Fruit fly (Drosophila melanogaster) whole organism, embryonic: ENCODE data around the gene ddbt.
A peak's percentile ranks its signal among the peaks of the same experiment; 100 is the strongest.

ENCODE experiments used
- CG10431 ChIP-seq: fragments of 200-800 bp; sonication (Bioruptor generic); optimal IDR thresholded peaks from 3 replicates; lab custom pipeline; 2018; ENCODE audit warnings: missing biosample characterization, mild to moderate bottlenecking, missing genetic modification characterization
- CG10959 ChIP-seq: fragments of 200-800 bp; sonication (Bioruptor generic); IDR thresholded peaks from 2 replicates; pipeline ENCODE4 v1.3.6; 2022; ENCODE audit warnings: missing biosample characterization, missing genetic modification characterization
- CG11247 ChIP-seq: fragments of 200-800 bp; sonication (Bioruptor generic); IDR thresholded peaks from 2 replicates; pipeline ENCODE4 v1.3.6; 2022; ENCODE audit warnings: missing biosample characterization, missing genetic modification characterization
- CG14014 ChIP-seq: fragments of 200-800 bp; sonication (Bioruptor generic); IDR thresholded peaks from 2 replicates; pipeline ENCODE4 v1.3.6; 2022; ENCODE audit warnings: missing biosample characterization, missing genetic modification characterization
- CG14667 ChIP-seq: fragments of 200-800 bp; sonication (Bioruptor generic); IDR thresholded peaks from 2 replicates; pipeline ENCODE4 v1.3.6; 2022; ENCODE audit warnings: missing biosample characterization, missing genetic modification characterization
- CG16863 ChIP-seq: fragments of 200-800 bp; sonication (Bioruptor generic); optimal IDR thresholded peaks from 3 replicates; lab custom pipeline; 2016; ENCODE audit warnings: missing biosample characterization, missing genetic modification characterization
- CG17361 ChIP-seq: fragments of 200-800 bp; sonication (Bioruptor generic); IDR thresholded peaks from 3 replicates; pipeline ENCODE4 v1.3.6; 2022; ENCODE audit warnings: missing biosample characterization, missing genetic modification characterization
- CG2120 ChIP-seq: fragments of 200-800 bp; sonication (Bioruptor generic); optimal IDR thresholded peaks from 3 replicates; lab custom pipeline; 2016; ENCODE audit warnings: missing biosample characterization, missing genetic modification characterization
- CG2199 ChIP-seq: fragments of 200-800 bp; sonication (Bioruptor generic); IDR thresholded peaks from 3 replicates; pipeline ENCODE4 v1.3.6; 2022; ENCODE audit warnings: missing biosample characterization, missing genetic modification characterization
- CG34376 ChIP-seq: fragments of 200-800 bp; sonication (Bioruptor generic); optimal IDR thresholded peaks from 2 replicates; lab custom pipeline; 2018; ENCODE audit warnings: missing biosample characterization, mild to moderate bottlenecking, missing genetic modification characterization
- CG3726 ChIP-seq: fragments of 200-800 bp; sonication (Bioruptor generic); IDR thresholded peaks from 3 replicates; pipeline ENCODE4, ENCODE4 v1.3.6; 2022; ENCODE audit warnings: missing biosample characterization, missing genetic modification characterization
- CG3838 ChIP-seq: fragments of 200-800 bp; sonication (Bioruptor generic); optimal IDR thresholded peaks from 3 replicates; lab custom pipeline; 2016; ENCODE audit warnings: missing biosample characterization, missing genetic modification characterization
- CG6683 ChIP-seq: fragments of 200-800 bp; sonication (Bioruptor generic); optimal IDR thresholded peaks from 2 replicates; lab custom pipeline; 2017; ENCODE audit warnings: missing biosample characterization, mild to moderate bottlenecking, missing genetic modification characterization, missing genetic modification reagents
- CG6813 ChIP-seq: fragments of 200-800 bp; sonication (Bioruptor generic); optimal IDR thresholded peaks from 2 replicates; lab custom pipeline; 2017; ENCODE audit warnings: missing biosample characterization, missing genetic modification characterization, mild to moderate bottlenecking, moderate library complexity, missing genetic modification reagents
- CG7372 ChIP-seq: fragments of 200-800 bp; sonication (Bioruptor generic); IDR thresholded peaks from 2 replicates; pipeline ENCODE4 v1.3.6; 2022; ENCODE audit warnings: missing biosample characterization, missing genetic modification characterization
- CG8290 ChIP-seq, 3 experiments: fragments of 200-800 bp; sonication (Bioruptor generic); optimal IDR thresholded peaks; 2 replicates each; lab custom pipeline; 2016 to 2019; ENCODE audit warnings: missing biosample characterization in 3 of 3, missing genetic modification characterization in 3 of 3, mild to moderate bottlenecking in 2 of 3, moderate library complexity in 1 of 3
- E2f1 ChIP-seq: fragments of 200-800 bp; sonication (Bioruptor generic); IDR thresholded peaks from 2 replicates; pipeline ENCODE4 v1.3.6; 2022; ENCODE audit warnings: missing biosample characterization, missing genetic modification characterization
- HHEX ChIP-seq: fragments of 200-800 bp; sonication (Bioruptor generic); optimal IDR thresholded peaks from 3 replicates; lab custom pipeline; 2017; ENCODE audit warnings: missing biosample characterization, mild to moderate bottlenecking, missing genetic modification characterization, missing genetic modification reagents
- Hr78 ChIP-seq, 2 experiments: fragments of 200-800 bp in 1 of 2; fragments of >200 bp in 1 of 2; sonication (Bioruptor generic) in 1 of 2; optimal IDR thresholded peaks; 2 replicates each; lab custom pipeline; 2017 to 2019; ENCODE audit warnings: missing biosample characterization in 2 of 2, missing genetic modification characterization in 2 of 2, mild to moderate bottlenecking in 1 of 2, moderate library complexity in 1 of 2
- Jarid2 ChIP-seq: fragments of 200-800 bp; sonication (Bioruptor generic); optimal IDR thresholded peaks from 3 replicates; lab custom pipeline; 2017; ENCODE audit warnings: mild to moderate bottlenecking, missing biosample characterization, missing genetic modification reagents, missing genetic modification characterization
- MBD-R2 ChIP-seq: fragments of 200-800 bp; sonication (Bioruptor generic); IDR thresholded peaks from 2 replicates; pipeline ENCODE4 v1.3.6; 2022; ENCODE audit warnings: missing biosample characterization, missing genetic modification characterization
- Med ChIP-seq: fragments of 200-800 bp; sonication (Bioruptor generic); peaks from one replicate; lab custom pipeline; 2016; ENCODE audit warnings: missing biosample characterization, missing genetic modification characterization, mild to moderate bottlenecking, inconsistent platforms, moderate library complexity
- Meics ChIP-seq: fragments of 200-800 bp; sonication (Bioruptor generic); optimal IDR thresholded peaks from 2 replicates; lab custom pipeline; 2017; ENCODE audit warnings: missing biosample characterization, mild to moderate bottlenecking, missing genetic modification characterization
- Optix ChIP-seq: fragments of 200-800 bp; sonication (Bioruptor generic); IDR thresholded peaks from 3 replicates; pipeline ENCODE4 v1.3.6; 2022; ENCODE audit warnings: missing biosample characterization, missing genetic modification characterization
- Pdp1 ChIP-seq, 2 experiments: fragments of 200-800 bp; sonication (Bioruptor generic); optimal IDR thresholded peaks; 3 replicates each; lab custom pipeline; 2016; ENCODE audit warnings: missing biosample characterization in 2 of 2, missing genetic modification characterization in 2 of 2, mild to moderate bottlenecking in 1 of 2, moderate library complexity in 1 of 2
- ap ChIP-seq: fragments of 200-800 bp; sonication (Bioruptor generic); IDR thresholded peaks from 2 replicates; pipeline ENCODE4 v1.3.6; 2022; ENCODE audit warnings: missing biosample characterization, missing genetic modification characterization
- bigmax ChIP-seq: fragments of 200-800 bp; sonication (Bioruptor generic); optimal IDR thresholded peaks from 2 replicates; lab custom pipeline; 2018; ENCODE audit warnings: missing biosample characterization, mild to moderate bottlenecking, missing genetic modification characterization
- caup ChIP-seq: fragments of 200-800 bp; sonication (Bioruptor generic); optimal IDR thresholded peaks from 3 replicates; lab custom pipeline; 2017; ENCODE audit warnings: missing biosample characterization, mild to moderate bottlenecking, missing genetic modification characterization, moderate library complexity; ENCODE audit not compliant: severe bottlenecking
- chinmo ChIP-seq: fragments of 200-800 bp; sonication (Bioruptor generic); IDR thresholded peaks from 4 replicates; pipeline ENCODE4 v1.3.6; 2022; ENCODE audit warnings: missing biosample characterization, missing genetic modification characterization; ENCODE audit not compliant: partially characterized antibody
- crol ChIP-seq: fragments of 200-800 bp; sonication (Bioruptor generic); IDR thresholded peaks from 2 replicates; pipeline ENCODE4 v1.3.6; 2022; ENCODE audit warnings: missing biosample characterization, missing genetic modification characterization
- eyg ChIP-seq: fragments of 200-800 bp; sonication (Bioruptor generic); optimal IDR thresholded peaks from 3 replicates; lab custom pipeline; 2016; ENCODE audit warnings: missing biosample characterization, missing genetic modification characterization
- fu2 ChIP-seq: fragments of 200-800 bp; sonication (Bioruptor generic); optimal IDR thresholded peaks from 2 replicates; lab custom pipeline; 2016; ENCODE audit warnings: missing biosample characterization, missing genetic modification characterization
- gem ChIP-seq: fragments of 200-800 bp; sonication (Bioruptor generic); optimal IDR thresholded peaks from 2 replicates; lab custom pipeline; 2019; ENCODE audit warnings: missing biosample characterization, mild to moderate bottlenecking, missing genetic modification characterization, moderate library complexity
- grau ChIP-seq: fragments of 200-800 bp; optimal IDR thresholded peaks from 3 replicates; lab custom pipeline; 2019; ENCODE audit warnings: missing biosample characterization, mild to moderate bottlenecking, missing genetic modification characterization, moderate library complexity
- kah ChIP-seq: fragments of 200-800 bp; sonication (Bioruptor generic); optimal IDR thresholded peaks from 2 replicates; lab custom pipeline; 2018; ENCODE audit warnings: missing biosample characterization, mild to moderate bottlenecking, missing genetic modification characterization
- lab ChIP-seq: fragments of 200-800 bp; sonication (Bioruptor generic); optimal IDR thresholded peaks from 3 replicates; lab custom pipeline; 2017; ENCODE audit warnings: missing biosample characterization, missing genetic modification characterization, mild to moderate bottlenecking, moderate library complexity, missing genetic modification reagents
- lilli ChIP-seq: fragments of 200-800 bp; sonication (Bioruptor generic); optimal IDR thresholded peaks from 3 replicates; lab custom pipeline; 2016; ENCODE audit warnings: missing biosample characterization, missing genetic modification characterization
- lmd ChIP-seq: fragments of 200-800 bp; sonication (Bioruptor generic); IDR thresholded peaks from 2 replicates; pipeline ENCODE4 v1.3.6; 2022; ENCODE audit warnings: missing biosample characterization, missing genetic modification characterization
- mam ChIP-seq: fragments of 200-800 bp; sonication (Bioruptor generic); optimal IDR thresholded peaks from 3 replicates; lab custom pipeline; 2016; ENCODE audit warnings: missing biosample characterization, missing genetic modification characterization
- odd ChIP-seq: fragments of 200-800 bp; sonication (Bioruptor generic); optimal IDR thresholded peaks from 2 replicates; lab custom pipeline; 2017; ENCODE audit warnings: missing biosample characterization, mild to moderate bottlenecking, missing genetic modification characterization
- pnt ChIP-seq: fragments of 200-800 bp; sonication (Bioruptor generic); optimal IDR thresholded peaks from 3 replicates; lab custom pipeline; 2016; ENCODE audit warnings: missing biosample characterization, missing genetic modification characterization
- prd ChIP-seq, 3 experiments: fragments of >200 bp in 2 of 3; fragments of 200-800 bp in 1 of 3; sonication (Bioruptor generic) in 1 of 3; optimal IDR thresholded peaks in 2 of 3; IDR thresholded peaks in 1 of 3; 2 replicates in 2 of 3; 3 replicates in 1 of 3; pipeline versions ENCODE4 v1.3.6 to Lab custom; 2017 to 2022; ENCODE audit warnings: missing biosample characterization in 1 of 3, missing genetic modification characterization in 1 of 3
- ro ChIP-seq: fragments of 200-800 bp; sonication (Bioruptor generic); IDR thresholded peaks from 2 replicates; pipeline ENCODE4 v1.3.6; 2022; ENCODE audit warnings: missing biosample characterization, missing genetic modification characterization
- row ChIP-seq: fragments of 200-800 bp; sonication (Bioruptor generic); IDR thresholded peaks from 3 replicates; pipeline ENCODE4 v1.3.6; 2022; ENCODE audit warnings: missing biosample characterization, missing genetic modification characterization
- slbo ChIP-seq: fragments of 200-800 bp; sonication (Bioruptor generic); IDR thresholded peaks from 2 replicates; pipeline ENCODE4 v1.3.6; 2022; ENCODE audit warnings: missing biosample characterization, missing genetic modification characterization

The ddbt gene

DNA sequence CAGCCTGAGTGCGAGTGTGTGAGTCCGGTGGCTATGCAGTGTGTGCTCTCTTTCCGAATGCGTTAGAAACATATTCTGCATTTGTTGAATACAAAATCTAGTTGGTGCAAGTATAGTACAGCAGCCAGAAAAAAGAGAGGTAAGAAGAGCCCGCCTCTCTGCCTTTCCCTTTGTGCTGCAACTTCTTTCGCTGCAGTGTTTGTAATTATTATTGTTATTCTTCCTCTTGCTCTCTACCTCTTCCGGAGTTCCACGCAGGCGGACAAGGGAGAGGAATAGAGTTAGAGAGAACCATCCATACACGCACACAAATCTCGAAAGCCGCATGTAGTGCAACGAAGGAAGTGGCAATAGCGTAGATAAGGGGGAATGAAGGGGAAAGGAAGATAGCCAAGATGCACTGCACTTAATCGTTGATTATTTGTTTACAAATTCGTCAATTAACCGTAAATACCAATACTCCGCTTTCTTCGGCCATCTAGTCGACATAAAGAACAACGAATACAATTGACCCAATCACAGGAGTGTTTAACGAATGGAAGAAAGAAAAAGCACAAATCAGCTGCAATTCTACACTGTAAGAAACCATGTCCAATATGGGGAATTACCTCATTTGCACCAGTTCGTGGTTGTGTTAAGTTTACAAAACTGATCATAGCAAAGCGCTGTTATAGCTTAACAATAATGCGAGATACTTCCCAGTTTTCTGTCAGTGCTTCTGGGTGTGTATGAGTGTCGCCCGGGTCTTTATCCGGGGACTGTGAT, 30.9 kb downstream of the ddbt start (continued):
- peak; percentile 54 for TF ChIP-seq eyg (GFP tag; lab: Kevin White, UChicago)
- TF ChIP-seq crol (GFP tag; lab: Robert Waterston, UW), result peak; percentile 80
- peak; percentile 20 for TF ChIP-seq fu2
- TF ChIP-seq pnt, result peak; percentile 82
- 0 out of 2 replicates have a peak, but pooled peaks have one; percentile 23 for TF ChIP-seq CG7372 (GFP tag; lab: Robert Waterston, UW)
- no peak for TF ChIP-seq prd (optimal IDR thresholded peaks at IDR 0.05; lab: Kevin White, UChicago)
- peak; percentile 82 for TF ChIP-seq prd (GFP tag; IDR thresholded peaks at IDR 0.05; lab: Robert Waterston, UW)

DNA sequence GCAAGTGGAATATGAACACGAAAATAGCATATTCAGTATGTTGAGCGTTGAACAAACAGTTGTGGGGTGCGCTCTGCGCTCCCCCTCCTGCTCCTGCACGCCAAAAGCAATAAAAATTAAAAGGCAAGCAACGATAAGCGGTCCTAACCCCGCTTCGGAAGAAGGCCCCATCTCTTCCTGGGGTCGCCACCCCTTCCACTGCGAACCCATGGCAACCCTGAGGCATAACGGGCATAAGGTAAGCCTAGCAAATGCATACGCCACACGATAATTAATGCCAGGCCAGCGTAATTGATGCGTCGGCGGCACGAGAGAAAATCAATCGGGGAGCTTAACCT, 31.5 kb downstream of the ddbt start:
- TF ChIP-seq CG2199, result peak; percentile 75; the same call in 1 of the 3 replicates
- TF ChIP-seq CG10959, result no peak
- 0 out of 3 replicates have a peak, but pooled peaks have one; percentile 3 for TF ChIP-seq Optix (GFP tag; lab: Robert Waterston, UW)
- no peak for TF ChIP-seq CG3838 (GFP tag; lab: Kevin White, UChicago)
- peak; percentile 3; the same call in 1 of the 2 replicates for TF ChIP-seq CG11247 (GFP tag; lab: Robert Waterston, UW)
- TF ChIP-seq caup (GFP tag; lab: Kevin White, UChicago), result no peak
- no peak for TF ChIP-seq E2f1 (GFP tag; lab: Robert Waterston, UW)
- TF ChIP-seq ap (GFP tag; lab: Robert Waterston, UW), result no peak; the same call in 1 of the 2 replicates
- no peak for TF ChIP-seq CG10431
- peak in 1 of 2 experiments; percentile 61 for TF ChIP-seq Hr78 (GFP tag; optimal IDR thresholded peaks at IDR 0.05; lab: Kevin White, UChicago)
- TF ChIP-seq CG14667 (GFP tag; lab: Robert Waterston, UW), result peak; percentile 2; the same call in 1 of the 2 replicates
- no peak for TF ChIP-seq CG17361 (GFP tag; lab: Robert Waterston, UW)
- 0 out of 3 replicates have a peak, but pooled peaks have one; percentile 2 for TF ChIP-seq CG3726 (GFP tag; lab: Robert Waterston, UW)
- 0 out of 2 replicates have a peak, but pooled peaks have one; percentile 2 for TF ChIP-seq ro (GFP tag; lab: Robert Waterston, UW)

DNA sequence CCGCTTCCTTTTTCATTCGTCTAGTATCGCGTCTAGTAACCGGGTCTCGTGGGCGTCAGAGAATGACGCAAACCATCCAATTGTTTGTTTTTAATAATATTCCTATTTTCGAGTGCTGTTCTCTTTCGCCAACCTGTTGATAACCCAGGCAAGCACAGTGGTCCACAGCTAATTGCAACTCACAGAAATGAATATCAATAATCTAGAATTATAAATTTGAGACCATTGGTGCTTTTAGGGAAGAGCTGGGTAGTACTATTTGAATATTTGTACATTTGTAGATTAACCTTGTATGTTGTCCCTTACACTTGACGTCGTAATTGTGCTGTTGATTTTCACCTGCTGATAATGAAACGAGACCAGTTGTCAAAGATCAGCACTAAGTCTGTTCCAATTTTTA, 32.9 kb downstream of the ddbt start:
- TF ChIP-seq slbo (GFP tag; lab: Robert Waterston, UW), result peak; percentile 35; the same call in 1 of the 2 replicates
- peak; percentile 1 for TF ChIP-seq Meics (GFP tag; lab: Kevin White, UChicago)
- peak; percentile 49; the same call in 2 of the 3 replicates for TF ChIP-seq row (GFP tag; lab: Robert Waterston, UW)
- TF ChIP-seq Pdp1 (GFP tag; optimal IDR thresholded peaks at IDR 0.05; lab: Kevin White, UChicago), result peak in 1 of 2 experiments; percentile 41
- no peak for TF ChIP-seq CG8290 (GFP tag; optimal IDR thresholded peaks at IDR 0.05; lab: Kevin White, UChicago)
- peak in 1 of 2 experiments; percentile 25 for TF ChIP-seq CG8290 (tag; optimal IDR thresholded peaks at IDR 0.05; lab: Kevin White, UChicago)
- no peak for TF ChIP-seq CG16863 (GFP tag; lab: Kevin White, UChicago)
- TF ChIP-seq lab (GFP tag; lab: Kevin White, UChicago), result peak; percentile 6
- TF ChIP-seq chinmo (GFP tag; lab: Robert Waterston, UW), result 0 out of 4 replicates have a peak, but pooled peaks have one; percentile 9
- TF ChIP-seq lmd (GFP tag; lab: Robert Waterston, UW), result 0 out of 2 replicates have a peak, but pooled peaks have one; percentile 6
- peak; percentile 14 for TF ChIP-seq HHEX
- TF ChIP-seq CG2120 (GFP tag; lab: Kevin White, UChicago), result peak; percentile 16
- no peak for TF ChIP-seq bigmax (GFP tag; lab: Kevin White, UChicago)
- TF ChIP-seq Jarid2 (GFP tag; lab: Kevin White, UChicago), result no peak
- TF ChIP-seq CG34376, result peak; percentile 72
- TF ChIP-seq kah (GFP tag; lab: Kevin White, UChicago), result peak; percentile 56
- peak; percentile 15 for TF ChIP-seq mam (GFP tag; lab: Kevin White, UChicago)
- TF ChIP-seq lilli (GFP tag; lab: Kevin White, UChicago), result peak; percentile 33
- TF ChIP-seq CG14014 (GFP tag; lab: Robert Waterston, UW), result no peak
- TF ChIP-seq grau, result peak; percentile 45
- TF ChIP-seq MBD-R2 (GFP tag; lab: Robert Waterston, UW), result 0 out of 2 replicates have a peak, but pooled peaks have one; percentile 14
- TF ChIP-seq Med (GFP tag; lab: Kevin White, UChicago), result peak; percentile 55
- peak; percentile 0 for TF ChIP-seq CG6813 (GFP tag; lab: Kevin White, UChicago)
- no peak for TF ChIP-seq CG6683
- no peak for TF ChIP-seq odd (GFP tag; lab: Kevin White, UChicago)
- peak; percentile 5 for TF ChIP-seq gem (tag; lab: Kevin White, UChicago)
